Fruit fly (Drosophila melanogaster) Kc167 (cell line): ENCODE measurements around the gene CG13947.

ENCODE experiments used
- Myc ChIP-seq: fragments of >200 bp; optimal IDR thresholded peaks from 2 replicates; lab custom pipeline; 2017; ENCODE audit warnings: missing external identifiers
- Sin3A ChIP-seq: fragments of >200 bp; optimal IDR thresholded peaks from 2 replicates; lab custom pipeline; 2018; ENCODE audit warnings: missing external identifiers
- h ChIP-seq: fragments of >200 bp; optimal IDR thresholded peaks from 3 replicates; lab custom pipeline; 2018; ENCODE audit warnings: missing external identifiers
- insv ChIP-seq: fragments of >200 bp; optimal IDR thresholded peaks from 3 replicates; lab custom pipeline; 2018; ENCODE audit warnings: missing external identifiers
- psq ChIP-seq: fragments of >200 bp; optimal IDR thresholded peaks from 2 replicates; lab custom pipeline; 2017; ENCODE audit warnings: missing external identifiers

- TF ChIP-seq psq (lab: Kevin White, UChicago), result no peak
- TF ChIP-seq h (lab: Kevin White, UChicago), result no peak
- TF ChIP-seq Sin3A, result no peak
- no peak for TF ChIP-seq insv
- no peak for TF ChIP-seq Myc (lab: Kevin White, UChicago)
Measured at dm6 chr2L:810277-810676, 31.3 kb downstream of the CG13947 start, which contains the start of gene Nnf1b.
